Worm (Caenorhabditis elegans): ENCODE data around the gene egl-9.
A peak's percentile ranks its signal among the peaks of the same experiment; 100 is the strongest.

Gene egl-9

ce11 chrV:10465478-10465877 is 2.8 kb upstream of the egl-9 start:
- TF ChIP-seq dmd-4 (tag; optimal IDR thresholded peaks at IDR 0.05) = no peak
- no peak for TF ChIP-seq mdl-1 (tag; optimal IDR thresholded peaks at IDR 0.05)
- no peak for TF ChIP-seq fos-1 (tag; optimal IDR thresholded peaks at IDR 0.05)
- TF ChIP-seq crh-2 (tag; optimal IDR thresholded peaks at IDR 0.05) = peak; percentile 13
- TF ChIP-seq C34F6.9 (tag; optimal IDR thresholded peaks at IDR 0.05) = peak; percentile 50
- TF ChIP-seq nhr-11 (tag; optimal IDR thresholded peaks at IDR 0.05) = no peak
- TF ChIP-seq nhr-21 (tag; optimal IDR thresholded peaks at IDR 0.05) = peak; percentile 29
- no peak for TF ChIP-seq nhr-77 (tag; optimal IDR thresholded peaks at IDR 0.05)
- TF ChIP-seq lsy-2 (tag; optimal IDR thresholded peaks at IDR 0.05) = peak in 1 of 2 experiments; percentile 57
- no peak for TF ChIP-seq sma-3 (GFP tag; optimal IDR thresholded peaks at IDR 0.05)
- TF ChIP-seq sma-9 (GFP tag; optimal IDR thresholded peaks at IDR 0.05) = peak; percentile 61
- TF ChIP-seq sma-9 (tag; optimal IDR thresholded peaks at IDR 0.05) = no peak

ce11 chrV:10466607-10467092 is 1.7 kb upstream of the egl-9 start:
- no peak for TF ChIP-seq R02D3.7 (tag; optimal IDR thresholded peaks at IDR 0.05)
- peak; percentile 98 for TF ChIP-seq crh-2 (tag; optimal IDR thresholded peaks at IDR 0.05)
- no peak for TF ChIP-seq aly-2 (tag; optimal IDR thresholded peaks at IDR 0.05)
- peak; percentile 52 for TF ChIP-seq ama-1 (optimal IDR thresholded peaks at IDR 0.05)
- peak; percentile 99 for TF ChIP-seq nhr-129 (tag; optimal IDR thresholded peaks at IDR 0.05)
- no peak for TF ChIP-seq nhr-12 (tag; optimal IDR thresholded peaks at IDR 0.05)
- peak; percentile 94 for TF ChIP-seq fos-1 (tag; optimal IDR thresholded peaks at IDR 0.05)
- TF ChIP-seq nhr-6 (tag; optimal IDR thresholded peaks at IDR 0.05) = peak; percentile 96
- TF ChIP-seq unc-39 (tag; optimal IDR thresholded peaks at IDR 0.05) = no peak
- peak; percentile 79 for TF ChIP-seq gmeb-1 (tag; optimal IDR thresholded peaks at IDR 0.05)
- no peak for TF ChIP-seq ceh-16 (tag; optimal IDR thresholded peaks at IDR 0.05)
- peak; percentile 97 for TF ChIP-seq F13H6.1 (tag; optimal IDR thresholded peaks at IDR 0.05)
- peak; percentile 98 for TF ChIP-seq C34F6.9 (tag; optimal IDR thresholded peaks at IDR 0.05)
- TF ChIP-seq lin-39 (tag; optimal IDR thresholded peaks at IDR 0.05) = peak; percentile 58
- peak; percentile 71 to 94 for TF ChIP-seq lsy-2 (tag; optimal IDR thresholded peaks at IDR 0.05)
- no peak for TF ChIP-seq nhr-23 (tag; optimal IDR thresholded peaks at IDR 0.05)
- no peak for TF ChIP-seq ztf-1 (GFP tag; conservative IDR thresholded peaks at IDR 0.05)
- TF ChIP-seq elt-3 (tag; optimal IDR thresholded peaks at IDR 0.05) = no peak
- TF ChIP-seq nhr-11 (tag; optimal IDR thresholded peaks at IDR 0.05) = no peak
- TF ChIP-seq sma-9 (GFP tag; optimal IDR thresholded peaks at IDR 0.05) = peak; percentile 99
- peak; percentile 56 for TF ChIP-seq sma-9 (tag; optimal IDR thresholded peaks at IDR 0.05)
- peak; percentile 74 for TF ChIP-seq snpc-4 (tag; optimal IDR thresholded peaks at IDR 0.05)
- TF ChIP-seq ztf-4 (tag; optimal IDR thresholded peaks at IDR 0.05) = peak; percentile 89
- peak; percentile 87 for TF ChIP-seq lin-11 (tag; optimal IDR thresholded peaks at IDR 0.05)
- peak; percentile 12 for TF ChIP-seq ZK546.5 (tag; optimal IDR thresholded peaks at IDR 0.05)
- TF ChIP-seq lin-13 (GFP tag; optimal IDR thresholded peaks at IDR 0.05) = peak; percentile 89
- peak; percentile 86 for TF ChIP-seq alr-1 (tag; optimal IDR thresholded peaks at IDR 0.05)
- no peak for TF ChIP-seq peb-1 (tag; optimal IDR thresholded peaks at IDR 0.05)
- TF ChIP-seq blmp-1 (tag; optimal IDR thresholded peaks at IDR 0.05; ENCODE audit: insufficient read depth) = peak; percentile 90
- peak; percentile 98 for TF ChIP-seq nhr-21 (tag; optimal IDR thresholded peaks at IDR 0.05)
- no peak for TF ChIP-seq dmd-4 (tag; optimal IDR thresholded peaks at IDR 0.05)
- TF ChIP-seq sma-3 (GFP tag; optimal IDR thresholded peaks at IDR 0.05) = peak; percentile 97
- peak; percentile 99 for TF ChIP-seq mdl-1 (tag; optimal IDR thresholded peaks at IDR 0.05)
- peak; percentile 95 for TF ChIP-seq nhr-25 (tag; optimal IDR thresholded peaks at IDR 0.05)
- TF ChIP-seq mbf-1 (tag; optimal IDR thresholded peaks at IDR 0.05) = no peak
- TF ChIP-seq nhr-10 (tag; optimal IDR thresholded peaks at IDR 0.05) = peak; percentile 44
- TF ChIP-seq Y55F3AM.14 (GFP tag; optimal IDR thresholded peaks at IDR 0.05) = peak; percentile 97
- TF ChIP-seq unc-62 (GFP tag; optimal IDR thresholded peaks at IDR 0.05) = peak; percentile 61
- peak; percentile 76 for TF ChIP-seq skn-1 (tag; optimal IDR thresholded peaks at IDR 0.05)
- peak; percentile 7 for TF ChIP-seq elt-1 (tag; optimal IDR thresholded peaks at IDR 0.05)
- TF ChIP-seq sem-4 (tag; optimal IDR thresholded peaks at IDR 0.05) = peak; percentile 97
- peak; percentile 96 for TF ChIP-seq egl-27 (tag; optimal IDR thresholded peaks at IDR 0.05)
- TF ChIP-seq ceh-82 (tag; optimal IDR thresholded peaks at IDR 0.05) = peak; percentile 68
- peak; percentile 89 for TF ChIP-seq mab-5 (tag; optimal IDR thresholded peaks at IDR 0.05)
- TF ChIP-seq nhr-237 (tag; optimal IDR thresholded peaks at IDR 0.05) = no peak
- TF ChIP-seq unc-55 (GFP tag; optimal IDR thresholded peaks at IDR 0.05) = peak; percentile 96
- TF ChIP-seq zag-1 (tag; optimal IDR thresholded peaks at IDR 0.05) = peak; percentile 95
- no peak for TF ChIP-seq ztf-11 (tag; optimal IDR thresholded peaks at IDR 0.05)
- peak; percentile 70 for TF ChIP-seq nhr-77 (tag; optimal IDR thresholded peaks at IDR 0.05)
